Worm (Caenorhabditis elegans) whole organism, young adult: ENCODE measurements around the gene fubl-2.

Experiments
- B0035.1 ChIP-seq: sonication (generic microtip); optimal IDR thresholded peaks from 2 replicates; lab custom pipeline; 2016; ENCODE audit warnings: missing genetic modification characterization, mild to moderate bottlenecking, missing compliant biosample characterization, missing genotype, missing genetic modification reagents
- B0336.3 ChIP-seq: fragments of 200-800 bp; sonication (Bioruptor generic); IDR thresholded peaks from 2 replicates; pipeline ENCODE4 v1.3.6; 2022; ENCODE audit warnings: missing genetic modification characterization, missing compliant biosample characterization
- D2030.7 ChIP-seq: fragments of 200-800 bp; sonication (Bioruptor generic); IDR thresholded peaks from 2 replicates; pipeline ENCODE4 v1.3.6; 2022; ENCODE audit warnings: missing genetic modification reagents, missing genetic modification characterization, missing compliant biosample characterization
- F49E8.2 ChIP-seq: sonication (generic microtip); optimal IDR thresholded peaks from 3 replicates; lab custom pipeline; 2017; ENCODE audit warnings: missing genetic modification characterization, mild to moderate bottlenecking, missing compliant biosample characterization, antibody characterized with exemption, moderate library complexity; ENCODE audit not compliant: insufficient read depth
- F52B5.7 ChIP-seq: sonication (generic microtip); optimal IDR thresholded peaks from 2 replicates; lab custom pipeline; 2016; ENCODE audit warnings: mild to moderate bottlenecking, missing genetic modification characterization, missing compliant biosample characterization
- F55B11.4 ChIP-seq: sonication (generic microtip); optimal IDR thresholded peaks from 2 replicates; lab custom pipeline; 2016; ENCODE audit warnings: missing compliant biosample characterization, missing genetic modification characterization, borderline replicate concordance; ENCODE audit not compliant: insufficient read depth
- K12H6.12 ChIP-seq: fragments of 200-800 bp; sonication (Bioruptor generic); optimal IDR thresholded peaks from 2 replicates; lab custom pipeline; 2018; ENCODE audit warnings: mild to moderate bottlenecking, missing genetic modification characterization, missing compliant biosample characterization
- Y56A3A.18 ChIP-seq: fragments of 200-800 bp; sonication (Bioruptor generic); IDR thresholded peaks from 2 replicates; pipeline ENCODE4 v1.3.6; 2022; ENCODE audit warnings: missing genetic modification reagents, missing genetic modification characterization, missing compliant biosample characterization
- Y95B8A.8 ChIP-seq: fragments of 200-800 bp; sonication (Bioruptor generic); IDR thresholded peaks from 2 replicates; pipeline ENCODE4 v1.3.6; 2022; ENCODE audit warnings: missing genetic modification reagents, missing genetic modification characterization, missing compliant biosample characterization
- ama-1 ChIP-seq, 3 experiments: fragments of 150-350 bp in 1 of 3; sonication (generic microtip) in 2 of 3; optimal IDR thresholded peaks; 2 replicates each; lab custom pipeline; 2014 to 2018; ENCODE audit warnings: missing biosample characterization in 2 of 3, missing genetic modification characterization in 2 of 3, missing genetic modification reagents in 2 of 3
- aptf-3 ChIP-seq: fragments of 200-800 bp; sonication (Bioruptor generic); IDR thresholded peaks from 2 replicates; pipeline ENCODE4 v1.3.6; 2022; ENCODE audit warnings: missing genetic modification characterization, missing compliant biosample characterization
- attf-3 ChIP-seq: fragments of 200-800 bp; sonication (Bioruptor generic); conservative IDR thresholded peaks from 2 replicates; pipeline ENCODE4 v1.3.6; 2022; ENCODE audit warnings: missing genetic modification reagents, missing genetic modification characterization, missing compliant biosample characterization
- attf-6 ChIP-seq: fragments of 200-800 bp; sonication (Bioruptor generic); IDR thresholded peaks from 2 replicates; pipeline ENCODE4 v1.3.6; 2022; ENCODE audit warnings: missing genetic modification reagents, missing genetic modification characterization, missing compliant biosample characterization
- cebp-1 ChIP-seq, 2 experiments: fragments of 200-800 bp in 1 of 2; sonication (Bioruptor generic) in 1 of 2; sonication (generic microtip) in 1 of 2; IDR thresholded peaks in 1 of 2; optimal IDR thresholded peaks in 1 of 2; 2 replicates each; pipeline versions ENCODE4 v1.3.6 to Lab custom; 2017 to 2022; ENCODE audit warnings: missing compliant biosample characterization in 2 of 2, missing genetic modification characterization in 2 of 2, mild to moderate bottlenecking in 1 of 2, missing genetic modification reagents in 1 of 2, moderate library complexity in 1 of 2
- cebp-2 ChIP-seq: fragments of 200-800 bp; sonication (Bioruptor generic); IDR thresholded peaks from 2 replicates; pipeline ENCODE4 v1.3.6; 2022; ENCODE audit warnings: missing genetic modification characterization, missing compliant biosample characterization
- egl-18 ChIP-seq: fragments of 200-800 bp; sonication (Bioruptor generic); IDR thresholded peaks from 2 replicates; pipeline ENCODE4 v1.3.6; 2022; ENCODE audit warnings: missing genetic modification reagents, missing genetic modification characterization, missing compliant biosample characterization
- ets-4 ChIP-seq: fragments of 200-800 bp; sonication (Bioruptor generic); optimal IDR thresholded peaks from 2 replicates; lab custom pipeline; 2018; ENCODE audit warnings: mild to moderate bottlenecking, missing genetic modification characterization, missing compliant biosample characterization
- fkh-3 ChIP-seq: sonication (generic microtip); optimal IDR thresholded peaks from 2 replicates; lab custom pipeline; 2016; ENCODE audit warnings: mild to moderate bottlenecking, missing genetic modification characterization, missing compliant biosample characterization
- hlh-12 ChIP-seq: sonication (generic microtip); optimal IDR thresholded peaks from 2 replicates; lab custom pipeline; 2016; ENCODE audit warnings: missing genetic modification characterization, missing compliant biosample characterization
- hmg-1.2 ChIP-seq: fragments of 200-800 bp; sonication (Bioruptor generic); IDR thresholded peaks from 2 replicates; pipeline ENCODE4 v1.3.6; 2022; ENCODE audit warnings: missing genetic modification reagents, missing genetic modification characterization, missing compliant biosample characterization
- hrde-1 ChIP-seq: sonication (generic microtip); optimal IDR thresholded peaks from 2 replicates; lab custom pipeline; 2016; ENCODE audit warnings: missing genetic modification characterization, mild to moderate bottlenecking, missing compliant biosample characterization, moderate library complexity, missing genotype, missing genetic modification reagents, borderline replicate concordance
- lag-1 ChIP-seq: fragments of 200-800 bp; sonication (Bioruptor generic); IDR thresholded peaks from 2 replicates; pipeline ENCODE4 v1.3.6; 2022; ENCODE audit warnings: missing genetic modification reagents, missing genetic modification characterization, missing compliant biosample characterization
- lin-26 ChIP-seq: fragments of 200-800 bp; sonication (Bioruptor generic); IDR thresholded peaks from 2 replicates; pipeline ENCODE4 v1.3.6; 2022; ENCODE audit warnings: missing genetic modification reagents, missing genetic modification characterization, missing compliant biosample characterization
- lin-40 ChIP-seq: sonication (generic microtip); optimal IDR thresholded peaks from 2 replicates; lab custom pipeline; 2016; ENCODE audit warnings: missing genetic modification characterization, mild to moderate bottlenecking, missing compliant biosample characterization, missing genotype, missing genetic modification reagents
- madf-3 ChIP-seq: fragments of 200-800 bp; sonication (Bioruptor generic); IDR thresholded peaks from 2 replicates; pipeline ENCODE4 v1.3.6; 2022; ENCODE audit warnings: missing genetic modification reagents, missing genetic modification characterization, missing compliant biosample characterization
- nhr-27 ChIP-seq: fragments of 200-800 bp; sonication (Bioruptor generic); optimal IDR thresholded peaks from 2 replicates; lab custom pipeline; 2018; ENCODE audit warnings: mild to moderate bottlenecking, missing genetic modification characterization, moderate library complexity, missing compliant biosample characterization
- nhr-80 ChIP-seq: sonication (generic microtip); optimal IDR thresholded peaks from 2 replicates; lab custom pipeline; 2016; ENCODE audit warnings: missing genetic modification characterization, missing compliant biosample characterization
- pbrm-1 ChIP-seq: fragments of 200-800 bp; sonication (Bioruptor generic); IDR thresholded peaks from 2 replicates; pipeline ENCODE4 v1.3.6; 2022; ENCODE audit warnings: missing genetic modification reagents, missing genetic modification characterization, missing compliant biosample characterization
- rpc-1 ChIP-seq, 2 experiments: fragments of 150-350 bp in 1 of 2; sonication (generic microtip) in 1 of 2; optimal IDR thresholded peaks; 2 replicates each; lab custom pipeline; 2014 to 2018; ENCODE audit warnings: missing biosample characterization in 1 of 2, missing genetic modification characterization in 1 of 2, missing genetic modification reagents in 1 of 2, missing genotype in 1 of 2
- sdz-38 ChIP-seq: sonication (generic microtip); optimal IDR thresholded peaks from 2 replicates; lab custom pipeline; 2016; ENCODE audit warnings: missing genotype, missing genetic modification characterization, missing compliant biosample characterization
- snpc-1.1 ChIP-seq: sonication (generic microtip); optimal IDR thresholded peaks from 2 replicates; lab custom pipeline; 2017; ENCODE audit warnings: missing genetic modification characterization, mild to moderate bottlenecking, missing compliant biosample characterization, antibody characterized with exemption, moderate library complexity, missing genotype, missing genetic modification reagents; ENCODE audit not compliant: insufficient read depth
- tbp1 ChIP-seq: fragments of 200-800 bp; sonication (Bioruptor generic); optimal IDR thresholded peaks from 2 replicates; lab custom pipeline; 2018; ENCODE audit warnings: mild to moderate bottlenecking, missing genetic modification characterization, missing compliant biosample characterization
- tbx-9 ChIP-seq: sonication (generic microtip); optimal IDR thresholded peaks from 2 replicates; lab custom pipeline; 2016; ENCODE audit warnings: borderline replicate concordance, missing genetic modification characterization, inconsistent platforms, missing compliant biosample characterization
- tlf-1 ChIP-seq: fragments of 200-800 bp; sonication (Bioruptor generic); optimal IDR thresholded peaks from 2 replicates; lab custom pipeline; 2018; ENCODE audit warnings: mild to moderate bottlenecking, missing genetic modification characterization, missing compliant biosample characterization
- unc-62 ChIP-seq: fragments of 150-350 bp; optimal IDR thresholded peaks from 2 replicates; lab custom pipeline; 2014; ENCODE audit warnings: missing biosample characterization, missing genetic modification reagents, missing genetic modification characterization
- zim-3 ChIP-seq: sonication (generic microtip); optimal IDR thresholded peaks from 2 replicates; lab custom pipeline; 2017; ENCODE audit warnings: mild to moderate bottlenecking, missing genetic modification characterization, moderate library complexity, missing compliant biosample characterization
- ztf-25 ChIP-seq: fragments of 200-800 bp; sonication (Bioruptor generic); IDR thresholded peaks from 2 replicates; pipeline ENCODE4 v1.3.6; 2022; ENCODE audit warnings: missing genetic modification reagents, missing genetic modification characterization, missing compliant biosample characterization
- ztf-3 ChIP-seq: fragments of 200-800 bp; sonication (Bioruptor generic); optimal IDR thresholded peaks from 2 replicates; lab custom pipeline; 2018; ENCODE audit warnings: mild to moderate bottlenecking, missing genetic modification characterization, missing compliant biosample characterization

Gene fubl-2

DNA sequence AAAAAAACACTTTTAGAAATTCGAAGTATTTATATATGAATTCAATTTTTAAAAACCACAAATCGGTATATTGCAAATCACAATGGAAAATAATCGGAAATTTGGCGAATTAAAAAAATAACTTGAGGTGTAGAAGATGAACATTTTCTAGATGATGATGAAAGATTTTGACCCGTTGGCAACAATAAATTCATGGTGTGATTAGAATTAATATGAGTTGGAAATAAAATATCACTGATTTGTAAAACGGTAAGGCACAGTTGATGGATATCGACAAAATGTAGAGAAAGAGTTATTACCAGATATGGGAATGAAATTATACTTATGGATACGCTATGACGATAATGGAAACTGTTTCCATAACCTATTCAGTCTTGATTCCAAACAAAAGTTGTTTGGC is 24.7 kb upstream of the fubl-2 start:
- TF ChIP-seq aptf-3 (GFP tag; lab: Robert Waterston, UW) (no peak), ama-1 (optimal IDR thresholded peaks at IDR 0.05; lab: Kevin White, UChicago) (no peak), ama-1 (GFP tag; optimal IDR thresholded peaks at IDR 0.05; lab: Kevin White, UChicago) (no peak), hrde-1 (tag; lab: Kevin White, UChicago) (no peak)
- TF ChIP-seq, all 124 proteins: peak for 0

DNA sequence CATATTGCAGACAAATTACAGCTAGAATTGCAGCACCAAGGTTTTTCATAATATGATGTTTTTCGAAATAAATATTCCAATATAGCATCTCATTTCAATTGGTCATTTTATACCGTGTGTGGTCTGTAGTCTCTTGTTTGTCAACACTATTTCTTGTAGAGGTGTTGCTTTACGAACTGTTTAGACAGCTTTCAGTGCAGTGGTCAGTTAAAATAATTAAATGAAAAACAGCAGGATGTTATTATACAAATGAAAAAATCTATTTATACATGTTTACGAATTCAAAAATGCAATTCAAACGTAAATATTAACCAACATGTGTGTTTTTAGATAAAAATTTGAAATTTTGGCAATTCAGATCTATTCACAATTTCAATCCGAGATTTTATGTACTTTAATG is 24.3 kb upstream of the fubl-2 start, which contains the start of gene B0280.7:
Gene B0280.7, minus strand, starts transcription at position 101 of the 400 bp plus-strand sequence.
- TF ChIP-seq K12H6.12 (tag; lab: Kevin White, UChicago) = no peak
- TF ChIP-seq lin-26 = 0 out of 2 replicates have a peak, but pooled peaks have one; percentile 18

- peak; percentile 39 for TF ChIP-seq nhr-80 (tag; lab: Kevin White, UChicago)
- no peak for TF ChIP-seq F55B11.4
Measured at ce11 chrIII:7107965-7108364, 20.4 kb upstream of the fubl-2 start, which contains the start of gene odd-1. Gene odd-1, plus strand, starts transcription at chrIII:7108313.

DNA sequence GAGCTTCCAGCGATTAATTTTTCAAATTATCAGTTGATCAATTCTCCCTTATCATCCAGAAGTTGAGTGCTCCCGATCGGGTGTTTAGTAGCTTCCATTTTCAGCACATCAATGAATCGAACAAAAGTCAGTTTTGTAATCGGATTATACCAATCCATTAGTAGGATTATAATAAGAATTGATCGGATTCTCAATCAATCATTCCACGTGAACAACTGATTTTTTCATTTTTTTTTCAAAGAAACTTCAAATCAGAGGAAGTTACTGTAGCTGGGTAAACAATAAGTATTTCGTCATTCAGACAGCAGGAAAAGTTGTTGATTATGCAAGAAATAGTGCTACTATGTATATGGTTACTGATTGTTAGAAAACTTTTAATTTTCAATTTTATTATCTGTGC is 19.3 kb upstream of the fubl-2 start:
- no peak for TF ChIP-seq cebp-1 (GFP tag; IDR thresholded peaks at IDR 0.05; lab: Robert Waterston, UW)
- peak; percentile 52 for TF ChIP-seq cebp-1 (tag; optimal IDR thresholded peaks at IDR 0.05; lab: Kevin White, UChicago)
- TF ChIP-seq tlf-1 (GFP tag; lab: Kevin White, UChicago) = no peak
- TF ChIP-seq nhr-80 (tag; lab: Kevin White, UChicago) = peak; percentile 67

- TF ChIP-seq hrde-1 (tag; lab: Kevin White, UChicago) = peak; percentile 50
- TF ChIP-seq lag-1 (GFP tag; lab: Robert Waterston, UW) = no peak
- TF ChIP-seq nhr-27 = no peak
- TF ChIP-seq snpc-1.1 = peak; percentile 82
- TF ChIP-seq zim-3 (tag; lab: Kevin White, UChicago) = no peak
- no peak for TF ChIP-seq egl-18 (GFP tag; lab: Robert Waterston, UW)
- peak; percentile 27; the same call in 1 of the 2 replicates for TF ChIP-seq pbrm-1 (GFP tag; lab: Robert Waterston, UW)
- TF ChIP-seq hmg-1.2 = peak; percentile 66
- no peak for TF ChIP-seq lin-26
- TF ChIP-seq unc-62 (GFP tag; lab: Kevin White, UChicago) = no peak
- no peak for TF ChIP-seq cebp-2
- TF ChIP-seq ztf-25 = no peak
- no peak for TF ChIP-seq ztf-3 (GFP tag; lab: Kevin White, UChicago)
- no peak for TF ChIP-seq ets-4
- no peak for TF ChIP-seq rpc-1 (optimal IDR thresholded peaks at IDR 0.05; lab: Kevin White, UChicago)
- TF ChIP-seq rpc-1 (tag; optimal IDR thresholded peaks at IDR 0.05; lab: Kevin White, UChicago) = no peak
- peak; percentile 91 for TF ChIP-seq madf-3
- no peak for TF ChIP-seq fkh-3 (tag; lab: Kevin White, UChicago)
- TF ChIP-seq Y56A3A.18 (GFP tag; lab: Robert Waterston, UW) = no peak
- TF ChIP-seq attf-6 (GFP tag; lab: Robert Waterston, UW) = peak; percentile 73; the same call in 1 of the 2 replicates
- TF ChIP-seq Y95B8A.8 (GFP tag; lab: Robert Waterston, UW) = peak; percentile 84
- peak; percentile 95 for TF ChIP-seq F49E8.2
- TF ChIP-seq ama-1 (optimal IDR thresholded peaks at IDR 0.05; lab: Kevin White, UChicago) = no peak
- peak in 1 of 2 experiments; percentile 7 for TF ChIP-seq ama-1 (GFP tag; optimal IDR thresholded peaks at IDR 0.05; lab: Kevin White, UChicago)
- no peak for TF ChIP-seq F52B5.7
- peak; percentile 24; the same call in 1 of the 2 replicates for TF ChIP-seq attf-3 (GFP tag; lab: Robert Waterston, UW)
- TF ChIP-seq tbx-9 (tag; lab: Kevin White, UChicago) = no peak
- no peak for TF ChIP-seq B0035.1 (tag; lab: Kevin White, UChicago)
- TF ChIP-seq tbp1 = peak; percentile 64
- no peak for TF ChIP-seq sdz-38 (tag; lab: Kevin White, UChicago)
- TF ChIP-seq lin-40 (tag; lab: Kevin White, UChicago) = no peak
- TF ChIP-seq hlh-12 (tag; lab: Kevin White, UChicago) = no peak
- peak; percentile 98 for TF ChIP-seq D2030.7 (GFP tag; lab: Robert Waterston, UW)
- TF ChIP-seq B0336.3 = peak; percentile 79
Measured at ce11 chrIII:7103940-7104440, 16.4 kb upstream of the fubl-2 start, which contains the start of gene cpg-2. Gene cpg-2, minus strand, starts transcription at chrIII:7103990.
